Fruit fly (Drosophila melanogaster): ENCODE results near the gene Vps13B.

The Vps13B gene

dm6 chr3R:29982027-29982426 lies 46.2 kb downstream of the Vps13B start (continued):
- TF ChIP-seq Blimp-1 (GFP tag; optimal IDR thresholded peaks at IDR 0.05) (peak; percentile 41), gem (tag; optimal IDR thresholded peaks at IDR 0.05) (peak; percentile 37), B-H2 (GFP tag; optimal IDR thresholded peaks at IDR 0.05) (no peak), MESR4 (GFP tag; optimal IDR thresholded peaks at IDR 0.05) (no peak), so (GFP tag; IDR thresholded peaks at IDR 0.05) (no peak), NC2α (GFP tag; optimal IDR thresholded peaks at IDR 0.05) (no peak), Bgb (GFP tag; IDR thresholded peaks at IDR 0.05; ENCODE audit: partially characterized antibody) (no peak), CG8290 (GFP tag; optimal IDR thresholded peaks at IDR 0.05) (no peak), CG8290 (tag; optimal IDR thresholded peaks at IDR 0.05) (no peak), CG3726 (GFP tag; IDR thresholded peaks at IDR 0.05) (no peak), CG11696 (GFP tag; IDR thresholded peaks at IDR 0.05) (no peak), CG6175 (GFP tag; IDR thresholded peaks at IDR 0.05) (no peak), CG12659 (GFP tag; optimal IDR thresholded peaks at IDR 0.05) (no peak), bowl (GFP tag; IDR thresholded peaks at IDR 0.05) (no peak), salm (tag; optimal IDR thresholded peaks at IDR 0.05) (no peak), CG8765 (GFP tag; IDR thresholded peaks at IDR 0.05) (no peak), trem (tag; optimal IDR thresholded peaks at IDR 0.05) (no peak), bsh (GFP tag; optimal IDR thresholded peaks at IDR 0.05) (peak in 1 of 2 experiments; percentile 34), stwl (tag; optimal IDR thresholded peaks at IDR 0.05) (no peak), CG3163 (GFP tag; optimal IDR thresholded peaks at IDR 0.05) (no peak), sug (tag; optimal IDR thresholded peaks at IDR 0.05) (no peak), pros (GFP tag; optimal IDR thresholded peaks at IDR 0.05) (no peak), CG16813 (GFP tag; IDR thresholded peaks at IDR 0.05; ENCODE audit: partially characterized antibody) (no peak), Trl (optimal IDR thresholded peaks at IDR 0.05) (no peak), Trl (GFP tag; optimal IDR thresholded peaks at IDR 0.05) (no peak), Dll (GFP tag; IDR thresholded peaks at IDR 0.05; ENCODE audit: partially characterized antibody) (no peak), mam (GFP tag; optimal IDR thresholded peaks at IDR 0.05) (no peak), cato (GFP tag; optimal IDR thresholded peaks at IDR 0.05; ENCODE audit: borderline replicate concordance) (no peak), Hmr (GFP tag; optimal IDR thresholded peaks at IDR 0.05) (no peak), CG11695 (GFP tag; IDR thresholded peaks at IDR 0.05) (0 out of 3 replicates have a peak, but pooled peaks have one; percentile 13), CG5953 (GFP tag; IDR thresholded peaks at IDR 0.05) (no peak), CrebB (tag; optimal IDR thresholded peaks at IDR 0.05) (no peak), CG31224 (GFP tag; IDR thresholded peaks at IDR 0.05) (no peak), CG16779 (GFP tag; IDR thresholded peaks at IDR 0.05) (no peak), crp (GFP tag; optimal IDR thresholded peaks at IDR 0.05) (no peak), CG32532 (GFP tag; IDR thresholded peaks at IDR 0.05) (0 out of 2 replicates have a peak, but pooled peaks have one; percentile 15), abd-A (tag; optimal IDR thresholded peaks at IDR 0.05) (no peak), CG16863 (GFP tag; optimal IDR thresholded peaks at IDR 0.05) (no peak), lola (GFP tag; optimal IDR thresholded peaks at IDR 0.05) (no peak), CG18599 (GFP tag; optimal IDR thresholded peaks at IDR 0.05) (no peak), CG13424 (tag; optimal IDR thresholded peaks at IDR 0.05) (peak; percentile 17), Nf-YA (GFP tag; IDR thresholded peaks at IDR 0.05) (no peak), CTCF (GFP tag; optimal IDR thresholded peaks at IDR 0.05) (no peak), Oaz (GFP tag; IDR thresholded peaks at IDR 0.05) (no peak), Med (GFP tag) (peak; percentile 64), ken (GFP tag; IDR thresholded peaks at IDR 0.05) (0 out of 3 replicates have a peak, but pooled peaks have one; percentile 33), gsb (GFP tag; IDR thresholded peaks at IDR 0.05) (no peak), CG30431 (GFP tag; optimal IDR thresholded peaks at IDR 0.05) (no peak), Stat92E (GFP tag; optimal IDR thresholded peaks at IDR 0.05) (no peak), dati (GFP tag; IDR thresholded peaks at IDR 0.05) (no peak), seq (GFP tag; IDR thresholded peaks at IDR 0.05) (0 out of 2 replicates have a peak, but pooled peaks have one; percentile 24), tup (GFP tag; optimal IDR thresholded peaks at IDR 0.05) (no peak)

Data from whole organism, embryonic.